Worm (Caenorhabditis elegans) whole organism, late embryonic: ENCODE results near the gene K08D8.2.

ENCODE experiments used
- K02D7.2 ChIP-seq: sonication (generic microtip); optimal IDR thresholded peaks from 2 replicates; lab custom pipeline; 2017; ENCODE audit warnings: mild to moderate bottlenecking, missing genetic modification characterization, missing compliant biosample characterization
- Y22D7AL.16 ChIP-seq: sonication (generic microtip); optimal IDR thresholded peaks from 2 replicates; lab custom pipeline; 2016; ENCODE audit warnings: missing genetic modification characterization, missing compliant biosample characterization
- ahr-1 ChIP-seq: sonication (generic microtip); optimal IDR thresholded peaks from 2 replicates; lab custom pipeline; 2016; ENCODE audit warnings: missing genetic modification characterization, missing compliant biosample characterization
- ama-1 ChIP-seq: fragments of 150-350 bp; optimal IDR thresholded peaks from 2 replicates; lab custom pipeline; 2014
- ceh-14 ChIP-seq: sonication (generic microtip); optimal IDR thresholded peaks from 2 replicates; lab custom pipeline; 2016; ENCODE audit warnings: missing genotype, missing genetic modification characterization, missing compliant biosample characterization
- ceh-2 ChIP-seq: sonication (generic microtip); optimal IDR thresholded peaks from 2 replicates; lab custom pipeline; 2016; ENCODE audit warnings: missing genotype, missing genetic modification characterization, missing compliant biosample characterization
- ceh-34 ChIP-seq: sonication (generic microtip); optimal IDR thresholded peaks from 2 replicates; lab custom pipeline; 2016; ENCODE audit warnings: mild to moderate bottlenecking, missing genetic modification characterization, missing compliant biosample characterization
- ceh-48 ChIP-seq: sonication (generic microtip); optimal IDR thresholded peaks from 2 replicates; lab custom pipeline; 2016; ENCODE audit warnings: missing genetic modification characterization, inconsistent platforms, missing compliant biosample characterization
- ceh-6 ChIP-seq: fragments of 200-800 bp; sonication (Bioruptor generic); optimal IDR thresholded peaks from 2 replicates; lab custom pipeline; 2018; ENCODE audit warnings: mild to moderate bottlenecking, missing genetic modification characterization, missing compliant biosample characterization
- ceh-9 ChIP-seq: sonication (generic microtip); optimal IDR thresholded peaks from 2 replicates; lab custom pipeline; 2016; ENCODE audit warnings: mild to moderate bottlenecking, missing genetic modification characterization, inconsistent platforms, missing compliant biosample characterization
- che-1 ChIP-seq: sonication (generic microtip); optimal IDR thresholded peaks from 2 replicates; lab custom pipeline; 2016; ENCODE audit warnings: mild to moderate bottlenecking, missing genetic modification characterization, missing compliant biosample characterization
- dmd-4 ChIP-seq: sonication (generic microtip); optimal IDR thresholded peaks from 2 replicates; lab custom pipeline; 2016; ENCODE audit warnings: borderline replicate concordance, missing genetic modification characterization, missing compliant biosample characterization
- dve-1 ChIP-seq: sonication (generic microtip); optimal IDR thresholded peaks from 2 replicates; lab custom pipeline; 2017; ENCODE audit warnings: antibody characterized with exemption, mild to moderate bottlenecking, missing genetic modification characterization, missing compliant biosample characterization
- elt-2 ChIP-seq: sonication (generic microtip); optimal IDR thresholded peaks from 2 replicates; lab custom pipeline; 2016; ENCODE audit warnings: missing genetic modification reagents, missing genetic modification characterization, missing compliant biosample characterization
- elt-4 ChIP-seq: sonication (generic microtip); optimal IDR thresholded peaks from 2 replicates; lab custom pipeline; 2016; ENCODE audit warnings: missing genetic modification characterization, missing compliant biosample characterization
- ets-4 ChIP-seq: sonication (generic microtip); optimal IDR thresholded peaks from 2 replicates; lab custom pipeline; 2016; ENCODE audit warnings: missing genetic modification characterization, missing compliant biosample characterization
- fkh-6 ChIP-seq: sonication (generic microtip); optimal IDR thresholded peaks from 2 replicates; lab custom pipeline; 2016; ENCODE audit warnings: missing genetic modification characterization, missing compliant biosample characterization
- gmeb-2 ChIP-seq: sonication (generic microtip); optimal IDR thresholded peaks from 2 replicates; lab custom pipeline; 2016; ENCODE audit warnings: missing genetic modification characterization, inconsistent platforms, missing compliant biosample characterization
- hlh-13 ChIP-seq: fragments of 200-800 bp; sonication (Bioruptor generic); optimal IDR thresholded peaks from 2 replicates; lab custom pipeline; 2018; ENCODE audit warnings: mild to moderate bottlenecking, missing genetic modification characterization, missing compliant biosample characterization
- hlh-15 ChIP-seq: sonication (generic microtip); optimal IDR thresholded peaks from 2 replicates; lab custom pipeline; 2016; ENCODE audit warnings: missing genetic modification characterization, missing compliant biosample characterization
- hlh-30 ChIP-seq: sonication (generic microtip); optimal IDR thresholded peaks from 2 replicates; lab custom pipeline; 2017; ENCODE audit warnings: antibody characterized with exemption, missing genetic modification characterization, missing compliant biosample characterization; ENCODE audit not compliant: insufficient read depth
- hlh-6 ChIP-seq: sonication (generic microtip); optimal IDR thresholded peaks from 2 replicates; lab custom pipeline; 2016; ENCODE audit warnings: missing genotype, missing genetic modification characterization, missing compliant biosample characterization
- hlh-8 ChIP-seq: sonication (generic microtip); optimal IDR thresholded peaks from 2 replicates; lab custom pipeline; 2016; ENCODE audit warnings: missing genotype, missing genetic modification characterization, missing compliant biosample characterization
- lim-6 ChIP-seq: sonication (generic microtip); optimal IDR thresholded peaks from 2 replicates; lab custom pipeline; 2016; ENCODE audit warnings: missing genetic modification characterization, missing compliant biosample characterization
- mec-3 ChIP-seq: sonication (generic microtip); optimal IDR thresholded peaks from 2 replicates; lab custom pipeline; 2016; ENCODE audit warnings: borderline replicate concordance, missing genetic modification characterization, missing compliant biosample characterization
- nfya-1 ChIP-seq: sonication (generic microtip); optimal IDR thresholded peaks from 2 replicates; lab custom pipeline; 2017; ENCODE audit warnings: missing genetic modification characterization, mild to moderate bottlenecking, missing compliant biosample characterization, antibody characterized with exemption, moderate library complexity
- nhr-11 ChIP-seq: fragments of 150-350 bp; optimal IDR thresholded peaks from 2 replicates; lab custom pipeline; 2014; ENCODE audit warnings: missing biosample characterization, missing genetic modification characterization
- nhr-232 ChIP-seq: sonication (generic microtip); optimal IDR thresholded peaks from 2 replicates; lab custom pipeline; 2016; ENCODE audit warnings: missing genetic modification characterization, missing compliant biosample characterization
- npax-4 ChIP-seq: sonication (generic microtip); optimal IDR thresholded peaks from 2 replicates; lab custom pipeline; 2016; ENCODE audit warnings: missing genetic modification characterization, missing compliant biosample characterization
- pag-3 ChIP-seq: sonication (generic microtip); optimal IDR thresholded peaks from 2 replicates; lab custom pipeline; 2016; ENCODE audit warnings: missing compliant biosample characterization, missing genetic modification characterization, borderline replicate concordance
- pat-9 ChIP-seq: fragments of 200-800 bp; sonication (Bioruptor generic); optimal IDR thresholded peaks from 2 replicates; lab custom pipeline; 2018; ENCODE audit warnings: mild to moderate bottlenecking, missing genetic modification characterization, moderate library complexity, missing compliant biosample characterization
- pax-1 ChIP-seq: fragments of 150-350 bp; optimal IDR thresholded peaks from 2 replicates; lab custom pipeline; 2014; ENCODE audit warnings: missing biosample characterization, missing genetic modification characterization
- pqm-1 ChIP-seq: sonication (generic microtip); optimal IDR thresholded peaks from 2 replicates; lab custom pipeline; 2016; ENCODE audit warnings: missing genetic modification characterization, missing compliant biosample characterization
- pros-1 ChIP-seq: fragments of 150-350 bp; optimal IDR thresholded peaks from 2 replicates; lab custom pipeline; 2014; ENCODE audit warnings: missing biosample characterization, missing genetic modification reagents, missing genetic modification characterization
- ref-2 ChIP-seq: sonication (generic microtip); optimal IDR thresholded peaks from 2 replicates; lab custom pipeline; 2016; ENCODE audit warnings: missing genetic modification characterization, missing compliant biosample characterization
- sdc-2 ChIP-seq: sonication (generic microtip); optimal IDR thresholded peaks from 2 replicates; lab custom pipeline; 2016; ENCODE audit warnings: missing genotype, missing genetic modification characterization, missing compliant biosample characterization
- tbx-2 ChIP-seq: sonication (generic microtip); optimal IDR thresholded peaks from 2 replicates; lab custom pipeline; 2016; ENCODE audit warnings: missing genetic modification characterization, missing compliant biosample characterization
- tbx-7 ChIP-seq: sonication (generic microtip); optimal IDR thresholded peaks from 2 replicates; lab custom pipeline; 2016; ENCODE audit warnings: missing genotype, missing genetic modification characterization, missing compliant biosample characterization
- unc-55 ChIP-seq: sonication (generic microtip); optimal IDR thresholded peaks from 2 replicates; lab custom pipeline; 2017; ENCODE audit warnings: missing biosample characterization, missing genetic modification reagents, missing genetic modification characterization

Gene K08D8.2

ce11 chrIV:12890445-12890844, 12.4 kb upstream of the K08D8.2 start, which contains the start of gene K08D8.6:
K08D8.6 (minus strand) TSS chrIV:12890508.
- TF ChIP-seq ceh-14 (tag; lab: Kevin White, UChicago) = no peak
- peak; percentile 4 for TF ChIP-seq elt-2
- TF ChIP-seq, all 69 proteins: peak for 1

- TF ChIP-seq ceh-14 (tag; lab: Kevin White, UChicago) (no peak), ceh-34 (tag; lab: Kevin White, UChicago) (no peak), tbx-2 (tag; lab: Kevin White, UChicago) (no peak), ceh-48 (no peak), gmeb-2 (tag; lab: Kevin White, UChicago) (no peak), mec-3 (tag; lab: Kevin White, UChicago) (no peak), hlh-6 (no peak), tbx-7 (tag; lab: Kevin White, UChicago) (no peak), hlh-13 (GFP tag; lab: Kevin White, UChicago) (no peak), npax-4 (no peak)
Observed at ce11 chrIV:12891080-12891479, 11.8 kb upstream of the K08D8.2 start.

ce11 chrIV:12892194-12892593, 10.7 kb upstream of the K08D8.2 start, which contains the start of gene K08D8.1:
K08D8.1 (plus strand) TSS chrIV:12892494.
- TF ChIP-seq elt-4 (tag; lab: Kevin White, UChicago) = no peak
- no peak for TF ChIP-seq ceh-34 (tag; lab: Kevin White, UChicago)
- TF ChIP-seq che-1 (tag; lab: Kevin White, UChicago) = no peak
- TF ChIP-seq ama-1 (lab: Kevin White, UChicago) = no peak
- no peak for TF ChIP-seq ceh-48
- no peak for TF ChIP-seq pag-3
- TF ChIP-seq ceh-6 (GFP tag; lab: Kevin White, UChicago) = no peak
- TF ChIP-seq ets-4 = no peak
- no peak for TF ChIP-seq hlh-30 (tag; lab: Kevin White, UChicago)
- no peak for TF ChIP-seq ahr-1 (tag; lab: Kevin White, UChicago)
- no peak for TF ChIP-seq nhr-232
- no peak for TF ChIP-seq pros-1 (tag; lab: Kevin White, UChicago)
- TF ChIP-seq ref-2 (tag; lab: Kevin White, UChicago) = no peak
- no peak for TF ChIP-seq unc-55 (GFP tag; lab: Kevin White, UChicago)
- TF ChIP-seq Y22D7AL.16 (tag; lab: Kevin White, UChicago) = no peak
- TF ChIP-seq mec-3 (tag; lab: Kevin White, UChicago) = no peak
- TF ChIP-seq, all 69 proteins: peak for 0

ce11 chrIV:12893166-12893565, 9.7 kb upstream of the K08D8.2 start, which contains the start of gene K08D8.12:
K08D8.12 (plus strand) TSS chrIV:12893466.
- TF ChIP-seq ceh-2 (tag; lab: Kevin White, UChicago) (no peak), pat-9 (tag; lab: Kevin White, UChicago) (no peak), pax-1 (tag; lab: Kevin White, UChicago) (no peak), hlh-8 (tag; lab: Kevin White, UChicago) (no peak), ceh-9 (tag; lab: Kevin White, UChicago) (no peak), sdc-2 (tag; lab: Kevin White, UChicago) (no peak), tbx-2 (tag; lab: Kevin White, UChicago) (no peak), pqm-1 (tag; lab: Kevin White, UChicago) (no peak), nfya-1 (no peak), lim-6 (tag; lab: Kevin White, UChicago) (no peak), K02D7.2 (tag; lab: Kevin White, UChicago) (no peak), fkh-6 (tag; lab: Kevin White, UChicago) (no peak), dve-1 (no peak), ahr-1 (tag; lab: Kevin White, UChicago) (no peak), ets-4 (no peak), hlh-15 (tag; lab: Kevin White, UChicago) (no peak), dmd-4 (tag; lab: Kevin White, UChicago) (no peak), npax-4 (no peak), nhr-11 (tag; lab: Kevin White, UChicago) (no peak)
- TF ChIP-seq, all 69 proteins: peak for 0
